Worm (Caenorhabditis elegans) whole organism, L1 larva: ENCODE results near the gene rec-8.

Experiments
- C16A3.4 ChIP-seq: fragments of 150-350 bp; optimal IDR thresholded peaks from 2 replicates; lab custom pipeline; 2014; ENCODE audit warnings: missing biosample characterization, missing genetic modification characterization
- F16B12.6 ChIP-seq: fragments of 150-350 bp; optimal IDR thresholded peaks from 2 replicates; lab custom pipeline; 2014; ENCODE audit warnings: missing biosample characterization, missing genetic modification characterization
- Y116A8C.19 ChIP-seq: sonication (generic microtip); optimal IDR thresholded peaks from 2 replicates; lab custom pipeline; 2016; ENCODE audit warnings: missing compliant biosample characterization, missing genetic modification characterization, borderline replicate concordance
- alr-1 ChIP-seq: fragments of 200-800 bp; sonication (Bioruptor generic); optimal IDR thresholded peaks from 2 replicates; lab custom pipeline; 2018; ENCODE audit warnings: borderline replicate concordance, mild to moderate bottlenecking, missing genetic modification characterization, missing compliant biosample characterization
- aly-2 ChIP-seq: fragments of 150-350 bp; optimal IDR thresholded peaks from 2 replicates; lab custom pipeline; 2014; ENCODE audit warnings: missing biosample characterization, missing genetic modification characterization
- blmp-1 ChIP-seq: fragments of 150-350 bp; optimal IDR thresholded peaks from 2 replicates; lab custom pipeline; 2014; ENCODE audit warnings: missing biosample characterization, missing genetic modification characterization
- ceh-63 ChIP-seq: fragments of 200-800 bp; sonication (Bioruptor generic); optimal IDR thresholded peaks from 2 replicates; lab custom pipeline; 2018; ENCODE audit warnings: mild to moderate bottlenecking, missing genetic modification characterization, missing compliant biosample characterization
- ceh-8 ChIP-seq: fragments of 200-800 bp; sonication (Bioruptor generic); optimal IDR thresholded peaks from 2 replicates; lab custom pipeline; 2018; ENCODE audit warnings: mild to moderate bottlenecking, missing genetic modification characterization, moderate library complexity, missing compliant biosample characterization
- ceh-90 ChIP-seq: sonication (generic microtip); optimal IDR thresholded peaks from 2 replicates; lab custom pipeline; 2016; ENCODE audit warnings: missing genetic modification characterization, missing compliant biosample characterization
- ces-1 ChIP-seq: fragments of 150-350 bp; optimal IDR thresholded peaks from 2 replicates; lab custom pipeline; 2014; ENCODE audit warnings: missing biosample characterization, missing genetic modification reagents, missing genetic modification characterization
- efl-1 ChIP-seq, 4 experiments: fragments of 150-350 bp; optimal IDR thresholded peaks in 3 of 4; peaks in 1 of 4; 1 replicate in 1 of 4; 2 replicates in 3 of 4; lab custom pipeline; 2014; ENCODE audit warnings: missing biosample characterization in 2 of 4, missing genetic modification characterization in 2 of 4, missing genetic modification reagents in 2 of 4
- efl-3 ChIP-seq: fragments of 200-800 bp; sonication (Bioruptor generic); optimal IDR thresholded peaks from 2 replicates; lab custom pipeline; 2018; ENCODE audit warnings: mild to moderate bottlenecking, missing genetic modification characterization, missing compliant biosample characterization
- egl-13 ChIP-seq: sonication (generic microtip); optimal IDR thresholded peaks from 2 replicates; lab custom pipeline; 2016; ENCODE audit warnings: missing genotype, missing genetic modification reagents, missing genetic modification characterization, missing compliant biosample characterization
- elt-2 ChIP-seq: sonication (generic microtip); optimal IDR thresholded peaks from 2 replicates; lab custom pipeline; 2016; ENCODE audit warnings: missing genetic modification characterization, mild to moderate bottlenecking, inconsistent platforms, missing compliant biosample characterization, missing genetic modification reagents
- ets-5 ChIP-seq: fragments of 200-800 bp; sonication (Bioruptor generic); IDR thresholded peaks from 2 replicates; pipeline ENCODE4 v1.3.6; 2022; ENCODE audit warnings: missing genetic modification characterization, missing compliant biosample characterization
- fkh-10 ChIP-seq: sonication (generic microtip); optimal IDR thresholded peaks from 2 replicates; lab custom pipeline; 2017; ENCODE audit warnings: missing biosample characterization, missing genetic modification reagents, missing genetic modification characterization
- grh-1 ChIP-seq: fragments of 200-800 bp; sonication (Bioruptor generic); IDR thresholded peaks from 2 replicates; pipeline ENCODE4 v1.3.6; 2022; ENCODE audit warnings: missing genetic modification reagents, missing genetic modification characterization, missing compliant biosample characterization
- hlh-17 ChIP-seq: fragments of 200-800 bp; sonication (Bioruptor generic); optimal IDR thresholded peaks from 2 replicates; lab custom pipeline; 2018; ENCODE audit warnings: missing genetic modification characterization, mild to moderate bottlenecking, missing compliant biosample characterization, moderate library complexity, borderline replicate concordance
- hlh-4 ChIP-seq: sonication (generic microtip); optimal IDR thresholded peaks from 2 replicates; lab custom pipeline; 2016; ENCODE audit warnings: mild to moderate bottlenecking, missing genetic modification characterization, missing compliant biosample characterization
- hpl-2 ChIP-seq: fragments of 150-350 bp; optimal IDR thresholded peaks from 2 replicates; lab custom pipeline; 2014; ENCODE audit warnings: missing biosample characterization, missing genetic modification reagents, missing genetic modification characterization
- irx-1 ChIP-seq: sonication (generic microtip); optimal IDR thresholded peaks from 2 replicates; lab custom pipeline; 2016; ENCODE audit warnings: missing genetic modification characterization, missing compliant biosample characterization
- lin-13 ChIP-seq: fragments of 150-350 bp; optimal IDR thresholded peaks from 2 replicates; lab custom pipeline; 2014; ENCODE audit warnings: missing biosample characterization, missing genetic modification reagents, missing genetic modification characterization
- lin-14 ChIP-seq: fragments of 200-800 bp; sonication (Bioruptor generic); optimal IDR thresholded peaks from 2 replicates; lab custom pipeline; 2018; ENCODE audit warnings: mild to moderate bottlenecking, missing genetic modification characterization, moderate library complexity, missing compliant biosample characterization
- lir-3 ChIP-seq: sonication (generic microtip); optimal IDR thresholded peaks from 2 replicates; lab custom pipeline; 2016; ENCODE audit warnings: mild to moderate bottlenecking, missing genetic modification characterization, moderate library complexity, missing compliant biosample characterization; ENCODE audit not compliant: poor library complexity
- lsy-2 ChIP-seq, 2 experiments: fragments of 150-350 bp; optimal IDR thresholded peaks; 2 replicates each; lab custom pipeline; 2014; ENCODE audit warnings: missing biosample characterization in 2 of 2, missing genetic modification characterization in 2 of 2
- mef-2 ChIP-seq: fragments of 150-350 bp; optimal IDR thresholded peaks from 2 replicates; lab custom pipeline; 2014; ENCODE audit warnings: missing biosample characterization, missing genetic modification characterization
- mep-1 ChIP-seq: fragments of 150-350 bp; optimal IDR thresholded peaks from 2 replicates; lab custom pipeline; 2014; ENCODE audit warnings: missing biosample characterization, missing genetic modification characterization
- nhr-11 ChIP-seq: fragments of 150-350 bp; optimal IDR thresholded peaks from 2 replicates; lab custom pipeline; 2014; ENCODE audit warnings: missing biosample characterization, missing genetic modification characterization
- nhr-12 ChIP-seq: sonication (generic microtip); optimal IDR thresholded peaks from 2 replicates; lab custom pipeline; 2017; ENCODE audit warnings: missing biosample characterization, missing genetic modification characterization
- nhr-19 ChIP-seq: fragments of 200-800 bp; sonication (Bioruptor generic); conservative IDR thresholded peaks from 2 replicates; pipeline ENCODE4 v1.3.6; 2022; ENCODE audit warnings: missing genetic modification characterization, missing compliant biosample characterization
- nhr-20 ChIP-seq: sonication (generic microtip); optimal IDR thresholded peaks from 2 replicates; lab custom pipeline; 2016; ENCODE audit warnings: mild to moderate bottlenecking, missing genetic modification characterization, missing compliant biosample characterization
- nhr-237 ChIP-seq: fragments of 150-350 bp; optimal IDR thresholded peaks from 2 replicates; lab custom pipeline; 2014; ENCODE audit warnings: missing biosample characterization, missing genetic modification characterization
- nhr-47 ChIP-seq: sonication (generic microtip); optimal IDR thresholded peaks from 2 replicates; lab custom pipeline; 2016; ENCODE audit warnings: mild to moderate bottlenecking, missing genetic modification characterization, moderate library complexity, missing compliant biosample characterization
- nhr-71 ChIP-seq: sonication (generic microtip); optimal IDR thresholded peaks from 2 replicates; lab custom pipeline; 2016; ENCODE audit warnings: mild to moderate bottlenecking, missing genetic modification characterization, moderate library complexity, missing compliant biosample characterization
- nhr-76 ChIP-seq: sonication (generic microtip); optimal IDR thresholded peaks from 2 replicates; lab custom pipeline; 2017; ENCODE audit warnings: missing biosample characterization, missing genetic modification characterization
- nhr-77 ChIP-seq: fragments of 150-350 bp; optimal IDR thresholded peaks from 2 replicates; lab custom pipeline; 2014; ENCODE audit warnings: missing biosample characterization, missing genetic modification characterization
- nhr-84 ChIP-seq: sonication (generic microtip); optimal IDR thresholded peaks from 2 replicates; lab custom pipeline; 2017; ENCODE audit warnings: missing biosample characterization, missing genetic modification characterization
- nhr-85 ChIP-seq: sonication (generic microtip); peaks from one replicate; lab custom pipeline; 2016; ENCODE audit warnings: missing genetic modification characterization, inconsistent platforms, missing compliant biosample characterization
- pag-3 ChIP-seq: sonication (generic microtip); optimal IDR thresholded peaks from 2 replicates; lab custom pipeline; 2017; ENCODE audit warnings: missing genetic modification characterization, mild to moderate bottlenecking, missing compliant biosample characterization, antibody characterized with exemption, borderline replicate concordance; ENCODE audit not compliant: insufficient read depth
- pax-3 ChIP-seq: fragments of 200-800 bp; sonication (Bioruptor generic); optimal IDR thresholded peaks from 2 replicates; lab custom pipeline; 2018; ENCODE audit warnings: mild to moderate bottlenecking, missing genetic modification characterization, moderate library complexity, missing compliant biosample characterization
- pqm-1 ChIP-seq: sonication (generic microtip); optimal IDR thresholded peaks from 3 replicates; lab custom pipeline; 2017; ENCODE audit warnings: missing biosample characterization, missing genetic modification characterization
- rnt-1 ChIP-seq: sonication (generic microtip); optimal IDR thresholded peaks from 2 replicates; lab custom pipeline; 2016; ENCODE audit warnings: mild to moderate bottlenecking, missing genetic modification characterization, moderate library complexity, missing compliant biosample characterization
- skn-1 ChIP-seq: fragments of 150-350 bp; optimal IDR thresholded peaks from 2 replicates; lab custom pipeline; 2014; ENCODE audit warnings: missing biosample characterization, missing genetic modification characterization
- snpc-4 ChIP-seq: fragments of 150-350 bp; optimal IDR thresholded peaks from 2 replicates; lab custom pipeline; 2014; ENCODE audit warnings: missing biosample characterization, missing genetic modification characterization
- sptf-1 ChIP-seq: fragments of 150-350 bp; optimal IDR thresholded peaks from 2 replicates; lab custom pipeline; 2014; ENCODE audit warnings: missing biosample characterization, missing genetic modification characterization
- sup-37 ChIP-seq: fragments of 200-800 bp; sonication (Bioruptor generic); optimal IDR thresholded peaks from 2 replicates; lab custom pipeline; 2018; ENCODE audit warnings: mild to moderate bottlenecking, missing genetic modification characterization, missing compliant biosample characterization
- swsn-7 ChIP-seq: sonication (generic microtip); optimal IDR thresholded peaks from 2 replicates; lab custom pipeline; 2016; ENCODE audit warnings: missing genetic modification characterization, missing compliant biosample characterization
- tbx-2 ChIP-seq: sonication (generic microtip); optimal IDR thresholded peaks from 2 replicates; lab custom pipeline; 2016; ENCODE audit warnings: missing genetic modification characterization, missing compliant biosample characterization
- unc-62 ChIP-seq: fragments of 150-350 bp; optimal IDR thresholded peaks from 2 replicates; lab custom pipeline; 2014; ENCODE audit warnings: missing biosample characterization, missing genetic modification reagents, missing genetic modification characterization
- unc-98 ChIP-seq: fragments of 200-800 bp; sonication (Bioruptor generic); IDR thresholded peaks from 2 replicates; pipeline ENCODE4 v1.3.6; 2022; ENCODE audit warnings: missing genetic modification characterization, missing compliant biosample characterization
- vab-15 ChIP-seq: sonication (generic microtip); optimal IDR thresholded peaks from 2 replicates; lab custom pipeline; 2017; ENCODE audit warnings: missing genotype, mild to moderate bottlenecking, missing genetic modification characterization, missing compliant biosample characterization
- zag-1 ChIP-seq: fragments of 150-350 bp; optimal IDR thresholded peaks from 2 replicates; lab custom pipeline; 2014; ENCODE audit warnings: missing biosample characterization, missing genetic modification characterization
- ztf-11 ChIP-seq, 2 experiments: sonication (generic microtip); optimal IDR thresholded peaks; 2 replicates each; lab custom pipeline; 2016 to 2017; ENCODE audit warnings: missing genetic modification characterization in 2 of 2, missing biosample characterization in 1 of 2, missing compliant biosample characterization in 1 of 2

rec-8 gene

DNA sequence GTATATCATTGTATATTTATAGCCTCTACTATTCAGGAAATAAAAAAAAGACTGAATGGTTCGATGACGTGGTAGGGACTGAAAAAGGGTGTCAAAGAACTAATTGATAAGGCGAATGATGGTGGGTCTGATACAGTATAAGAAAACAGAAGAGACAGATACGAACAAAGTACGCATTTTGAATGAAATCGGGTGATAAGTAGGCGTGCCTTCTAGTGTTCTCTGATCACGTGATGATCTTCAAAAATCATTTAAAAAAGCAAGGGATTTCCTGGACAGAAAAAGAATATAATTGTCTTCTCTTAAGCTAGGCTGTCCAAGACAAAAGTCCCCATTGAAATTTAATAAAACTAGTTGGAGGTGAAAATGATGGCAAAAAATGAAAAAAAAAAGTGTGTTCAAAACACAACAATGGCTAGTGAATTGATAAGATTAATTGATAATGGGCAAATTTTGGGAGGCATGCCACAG, 40.3 kb upstream of the rec-8 start (continued):
- TF ChIP-seq efl-3 (no peak), mef-2 (tag; lab: Kevin White, UChicago) (no peak), sptf-1 (tag; lab: Kevin White, UChicago) (no peak), nhr-237 (tag; lab: Kevin White, UChicago) (no peak), nhr-71 (tag; lab: Kevin White, UChicago) (peak; percentile 84), C16A3.4 (peak; percentile 7), zag-1 (tag; lab: Kevin White, UChicago) (no peak), nhr-11 (no peak), pax-3 (tag; lab: Kevin White, UChicago) (no peak), egl-13 (tag; lab: Kevin White, UChicago) (no peak), ces-1 (GFP tag; lab: Kevin White, UChicago) (no peak), nhr-19 (GFP tag; lab: Robert Waterston, UW) (peak; percentile 50), nhr-20 (tag; lab: Kevin White, UChicago) (peak; percentile 76), lsy-2 (tag; optimal IDR thresholded peaks at IDR 0.05; lab: Kevin White, UChicago) (peak; percentile 24 to 44), nhr-76 (tag; lab: Kevin White, UChicago) (no peak), nhr-84 (tag; lab: Kevin White, UChicago) (no peak), hpl-2 (GFP tag; lab: Kevin White, UChicago) (no peak), irx-1 (tag; lab: Kevin White, UChicago) (no peak), pag-3 (tag; lab: Kevin White, UChicago) (peak; percentile 23), lir-3 (tag; lab: Kevin White, UChicago) (no peak), mep-1 (tag; lab: Kevin White, UChicago) (peak; percentile 5), nhr-47 (peak; percentile 18), aly-2 (no peak), nhr-85 (tag; lab: Kevin White, UChicago) (peak; percentile 89), skn-1 (tag; lab: Kevin White, UChicago) (no peak), F16B12.6 (tag; lab: Kevin White, UChicago) (no peak), sup-37 (GFP tag; lab: Kevin White, UChicago) (no peak), nhr-12 (tag; lab: Kevin White, UChicago) (no peak), ceh-90 (tag; lab: Kevin White, UChicago) (no peak), blmp-1 (peak; percentile 36), unc-98 (no peak), ets-5 (GFP tag; lab: Robert Waterston, UW) (no peak), lin-14 (GFP tag; lab: Kevin White, UChicago) (peak; percentile 65), snpc-4 (tag; lab: Kevin White, UChicago) (no peak), nhr-77 (tag; lab: Kevin White, UChicago) (no peak), lin-13 (GFP tag; lab: Kevin White, UChicago) (no peak), alr-1 (tag; lab: Kevin White, UChicago) (no peak), efl-1 (optimal IDR thresholded peaks at IDR 0.05; lab: Kevin White, UChicago) (no peak), efl-1 (GFP tag; optimal IDR thresholded peaks at IDR 0.05 in 1 of 2; lab: Kevin White, UChicago) (peak in 1 of 2 experiments; percentile 84), ceh-8 (GFP tag; lab: Kevin White, UChicago) (no peak), hlh-4 (tag; lab: Kevin White, UChicago) (no peak), ceh-63 (GFP tag; lab: Kevin White, UChicago) (no peak), rnt-1 (no peak), elt-2 (tag; lab: Kevin White, UChicago) (peak; percentile 85), ztf-11 (tag; optimal IDR thresholded peaks at IDR 0.05; lab: Kevin White, UChicago) (no peak), fkh-10 (GFP tag; lab: Kevin White, UChicago) (no peak), pqm-1 (tag; lab: Kevin White, UChicago) (no peak), unc-62 (GFP tag; lab: Kevin White, UChicago) (no peak), tbx-2 (peak; percentile 58), hlh-17 (GFP tag; lab: Kevin White, UChicago) (no peak), vab-15 (tag; lab: Kevin White, UChicago) (no peak), Y116A8C.19 (tag; lab: Kevin White, UChicago) (no peak), swsn-7 (tag; lab: Kevin White, UChicago) (no peak), grh-1 (GFP tag; lab: Robert Waterston, UW) (no peak)
